Worm (Caenorhabditis elegans) whole organism, L4 larva: ENCODE data around the gene B0244.16.

Source experiments
- Y5F2A.4 ChIP-seq: fragments of 200-800 bp; sonication (Bioruptor generic); optimal IDR thresholded peaks from 2 replicates; lab custom pipeline; 2018; ENCODE audit warnings: mild to moderate bottlenecking, missing genetic modification characterization, missing compliant biosample characterization
- ceh-28 ChIP-seq: fragments of 150-350 bp; optimal IDR thresholded peaks from 2 replicates; lab custom pipeline; 2014; ENCODE audit warnings: missing biosample characterization, missing genetic modification reagents, missing genetic modification characterization
- dpl-1 ChIP-seq: fragments of 150-350 bp; optimal IDR thresholded peaks from 2 replicates; lab custom pipeline; 2014; ENCODE audit warnings: missing biosample characterization, missing genetic modification reagents, missing genetic modification characterization
- fkh-10 ChIP-seq: fragments of 150-350 bp; optimal IDR thresholded peaks from 2 replicates; lab custom pipeline; 2014; ENCODE audit warnings: missing biosample characterization, missing genetic modification reagents, missing genetic modification characterization
- fos-1 ChIP-seq: fragments of 150-350 bp; optimal IDR thresholded peaks from 2 replicates; lab custom pipeline; 2014; ENCODE audit warnings: missing biosample characterization, missing genetic modification characterization
- lin-15B ChIP-seq: fragments of 150-350 bp; sonication (generic microtip); optimal IDR thresholded peaks from 3 replicates; lab custom pipeline; 2014; ENCODE audit warnings: missing biosample characterization, missing genetic modification characterization
- nhr-28 ChIP-seq: fragments of 150-350 bp; optimal IDR thresholded peaks from 2 replicates; lab custom pipeline; 2014; ENCODE audit warnings: missing biosample characterization, missing genetic modification characterization
- nhr-6 ChIP-seq: fragments of 150-350 bp; optimal IDR thresholded peaks from 2 replicates; lab custom pipeline; 2014; ENCODE audit warnings: missing biosample characterization, missing genetic modification characterization
- nhr-77 ChIP-seq: fragments of 150-350 bp; optimal IDR thresholded peaks from 2 replicates; lab custom pipeline; 2014; ENCODE audit warnings: missing biosample characterization, missing genetic modification characterization
- pqm-1 ChIP-seq: sonication (generic microtip); optimal IDR thresholded peaks from 2 replicates; lab custom pipeline; 2017; ENCODE audit warnings: missing biosample characterization, missing genetic modification characterization
- snpc-4 ChIP-seq: fragments of 150-350 bp; optimal IDR thresholded peaks from 2 replicates; lab custom pipeline; 2014; ENCODE audit warnings: missing biosample characterization, missing genetic modification characterization
- unc-130 ChIP-seq: sonication (generic microtip); optimal IDR thresholded peaks from 2 replicates; lab custom pipeline; 2016; ENCODE audit warnings: missing genetic modification reagents, missing genetic modification characterization, missing compliant biosample characterization
- zag-1 ChIP-seq: fragments of 150-350 bp; optimal IDR thresholded peaks from 2 replicates; lab custom pipeline; 2014; ENCODE audit warnings: missing biosample characterization, missing genetic modification characterization

ce11 chrIII:5769726-5770235 is 29.0 kb downstream of the B0244.16 start, which contains the start of gene cutl-23:
- TF ChIP-seq zag-1 (no peak), snpc-4 (no peak), nhr-28 (tag; lab: Kevin White, UChicago) (no peak), pqm-1 (no peak), dpl-1 (no peak), ceh-28 (tag; lab: Kevin White, UChicago) (no peak), unc-130 (GFP tag; lab: Kevin White, UChicago) (peak; percentile 51), fos-1 (tag; lab: Kevin White, UChicago) (no peak), Y5F2A.4 (GFP tag; lab: Kevin White, UChicago) (peak; percentile 35), fkh-10 (GFP tag; lab: Kevin White, UChicago) (no peak), nhr-77 (tag; lab: Kevin White, UChicago) (no peak), lin-15B (tag; lab: Kevin White, UChicago) (no peak), nhr-6 (no peak)
